Fruit fly (Drosophila melanogaster): ENCODE measurements around the gene Cpr62Bb.

The Cpr62Bb gene

DNA sequence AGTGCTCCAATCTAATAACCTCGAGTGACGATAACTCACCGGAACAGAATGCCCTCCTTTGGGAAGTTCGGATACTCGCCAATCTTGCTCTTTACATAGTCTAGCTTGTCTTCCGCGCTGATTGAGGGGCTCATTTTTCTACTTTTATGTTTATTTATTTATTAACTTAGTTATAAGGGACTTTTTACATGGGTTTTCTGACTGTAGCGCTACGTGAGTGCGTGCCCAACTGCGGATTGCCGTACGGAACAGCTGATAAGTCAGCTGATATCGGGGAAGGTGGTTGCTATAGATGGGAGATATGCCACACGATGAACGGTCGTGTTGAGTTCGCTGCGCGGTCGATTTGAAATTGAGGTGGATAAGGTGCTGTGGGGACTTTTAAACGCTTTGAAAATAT is 49.7 kb upstream of the Cpr62Bb start, which contains the start of gene Aprt (continued):
- TF ChIP-seq trem (tag; optimal IDR thresholded peaks at IDR 0.05), result peak; percentile 54
- no peak for TF ChIP-seq sens-2 (GFP tag; IDR thresholded peaks at IDR 0.05)
- peak; percentile 3 for TF ChIP-seq CG18476 (GFP tag; optimal IDR thresholded peaks at IDR 0.05)
- peak; percentile 73 for TF ChIP-seq Doc3 (GFP tag; IDR thresholded peaks at IDR 0.05; ENCODE audit: partially characterized antibody)
- TF ChIP-seq cwo (GFP tag; optimal IDR thresholded peaks at IDR 0.05), result no peak
- no peak for TF ChIP-seq dpn (GFP tag; optimal IDR thresholded peaks at IDR 0.05)
- TF ChIP-seq lmd (GFP tag; IDR thresholded peaks at IDR 0.05), result no peak
- peak; percentile 37 for TF ChIP-seq CG2116 (GFP tag; optimal IDR thresholded peaks at IDR 0.05)
- no peak for TF ChIP-seq CG14014 (GFP tag; IDR thresholded peaks at IDR 0.05)
- TF ChIP-seq CG12744 (GFP tag; optimal IDR thresholded peaks at IDR 0.05), result no peak
- TF ChIP-seq Hmr (GFP tag; optimal IDR thresholded peaks at IDR 0.05), result no peak
- TF ChIP-seq Scr (GFP tag; IDR thresholded peaks at IDR 0.05; ENCODE audit: partially characterized antibody), result peak; percentile 76
- peak; percentile 85 for TF ChIP-seq sna (GFP tag; IDR thresholded peaks at IDR 0.05; ENCODE audit: partially characterized antibody)
- TF ChIP-seq Hey (tag; optimal IDR thresholded peaks at IDR 0.05), result no peak
- TF ChIP-seq da (GFP tag; optimal IDR thresholded peaks at IDR 0.05), result no peak
- peak; percentile 63 for TF ChIP-seq ato (GFP tag; IDR thresholded peaks at IDR 0.05; ENCODE audit: partially characterized antibody)
- TF ChIP-seq cato (GFP tag; optimal IDR thresholded peaks at IDR 0.05; ENCODE audit: borderline replicate concordance), result no peak
- TF ChIP-seq danr (GFP tag; IDR thresholded peaks at IDR 0.05), result no peak
- peak; percentile 63 for TF ChIP-seq sug (tag; optimal IDR thresholded peaks at IDR 0.05)
- TF ChIP-seq hbn (GFP tag; IDR thresholded peaks at IDR 0.05; ENCODE audit: partially characterized antibody), result peak; percentile 88
- no peak for TF ChIP-seq slbo (GFP tag; IDR thresholded peaks at IDR 0.05)
- no peak for TF ChIP-seq dm (GFP tag; optimal IDR thresholded peaks at IDR 0.05)
- TF ChIP-seq NC2β (GFP tag; optimal IDR thresholded peaks at IDR 0.05), result no peak
- TF ChIP-seq CG6765 (GFP tag; optimal IDR thresholded peaks at IDR 0.05), result no peak
- peak; percentile 81 for TF ChIP-seq bbx (GFP tag; IDR thresholded peaks at IDR 0.05; ENCODE audit: partially characterized antibody)
- no peak for TF ChIP-seq CG2199 (GFP tag; IDR thresholded peaks at IDR 0.05)
- TF ChIP-seq caup (GFP tag; optimal IDR thresholded peaks at IDR 0.05; ENCODE audit: severe bottlenecking), result no peak
- TF ChIP-seq CG7963 (GFP tag; IDR thresholded peaks at IDR 0.05; ENCODE audit: partially characterized antibody), result no peak; the same call in 2 of the 3 replicates
- no peak for TF ChIP-seq ash1 (GFP tag; optimal IDR thresholded peaks at IDR 0.05)
- TF ChIP-seq zfh1 (GFP tag; IDR thresholded peaks at IDR 0.05), result no peak
- TF ChIP-seq ci (GFP tag; IDR thresholded peaks at IDR 0.05), result 0 out of 3 replicates have a peak, but pooled peaks have one; percentile 19
- TF ChIP-seq unc-4 (GFP tag; IDR thresholded peaks at IDR 0.05; ENCODE audit: partially characterized antibody), result peak; percentile 87
- TF ChIP-seq C15 (GFP tag; IDR thresholded peaks at IDR 0.05), result no peak
- no peak for TF ChIP-seq Bteb2 (GFP tag; optimal IDR thresholded peaks at IDR 0.05)
- TF ChIP-seq Ets97D (GFP tag; optimal IDR thresholded peaks at IDR 0.05), result peak; percentile 2
- TF ChIP-seq H2.0 (GFP tag; IDR thresholded peaks at IDR 0.05), result no peak
- no peak for TF ChIP-seq eyg (GFP tag; optimal IDR thresholded peaks at IDR 0.05)
- peak; percentile 15 for TF ChIP-seq CG14710 (tag; optimal IDR thresholded peaks at IDR 0.05)
- no peak for TF ChIP-seq Bdp1 (GFP tag; optimal IDR thresholded peaks at IDR 0.05)
- no peak for TF ChIP-seq CG12071 (GFP tag; optimal IDR thresholded peaks at IDR 0.05)
- TF ChIP-seq Ssrp (tag; optimal IDR thresholded peaks at IDR 0.05), result no peak
- TF ChIP-seq chif (GFP tag; optimal IDR thresholded peaks at IDR 0.05), result no peak
- peak; percentile 34 for TF ChIP-seq CG10267 (tag; optimal IDR thresholded peaks at IDR 0.05)
- TF ChIP-seq corto (GFP tag; optimal IDR thresholded peaks at IDR 0.05), result no peak
- TF ChIP-seq Max (GFP tag; optimal IDR thresholded peaks at IDR 0.05), result peak; percentile 8
- no peak for TF ChIP-seq CG4617 (GFP tag; optimal IDR thresholded peaks at IDR 0.05; ENCODE audit: borderline replicate concordance)
- no peak for TF ChIP-seq CG8944 (GFP tag; optimal IDR thresholded peaks at IDR 0.05)
- no peak for TF ChIP-seq CG1647 (GFP tag; optimal IDR thresholded peaks at IDR 0.05)
- TF ChIP-seq gsb (GFP tag; IDR thresholded peaks at IDR 0.05), result no peak
- TF ChIP-seq D19B (GFP tag; optimal IDR thresholded peaks at IDR 0.05), result no peak
- no peak for TF ChIP-seq CG8765 (GFP tag; IDR thresholded peaks at IDR 0.05)
